Worm (Caenorhabditis elegans): ENCODE measurements around the gene lfi-1.
A peak's percentile ranks its signal among the peaks of the same experiment; 100 is the strongest.

Gene lfi-1

DNA sequence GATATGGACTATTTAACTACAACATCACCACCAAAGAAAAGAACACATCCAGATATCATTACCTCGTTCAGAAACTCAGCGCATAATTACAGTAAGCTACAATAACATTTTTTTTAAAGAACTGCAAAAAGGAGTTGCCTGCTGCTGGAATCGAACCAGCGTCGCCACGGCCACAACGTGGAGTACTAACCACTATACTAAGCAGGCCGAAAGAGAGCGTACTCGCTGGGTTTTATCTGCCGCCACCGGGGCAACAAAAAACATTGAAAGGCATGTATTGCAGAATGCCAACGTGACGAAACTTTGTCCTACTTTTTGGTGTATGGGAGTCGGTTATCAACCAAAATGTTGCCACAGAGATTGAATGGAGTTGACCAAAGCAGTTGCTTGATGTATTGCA lies 46.1 kb downstream of the lfi-1 start (continued):
- TF ChIP-seq madf-9 (GFP tag; conservative IDR thresholded peaks at IDR 0.05) (peak; percentile 58), hmg-1.1 (GFP tag; IDR thresholded peaks at IDR 0.05) (peak; percentile 86), vab-7 (GFP tag; IDR thresholded peaks at IDR 0.05) (peak; percentile 80), zip-11 (GFP tag; IDR thresholded peaks at IDR 0.05) (no peak), unc-39 (tag; optimal IDR thresholded peaks at IDR 0.05) (no peak), rbr-2 (tag; optimal IDR thresholded peaks at IDR 0.05) (peak; percentile 28), ceh-44 (GFP tag; IDR thresholded peaks at IDR 0.05) (0 out of 2 replicates have a peak, but pooled peaks have one; percentile 21), nhr-28 (tag; optimal IDR thresholded peaks at IDR 0.05) (no peak), F37D6.2 (tag; optimal IDR thresholded peaks at IDR 0.05) (peak; percentile 35), T26A8.4 (GFP tag; IDR thresholded peaks at IDR 0.05) (peak; percentile 78), mxl-2 (GFP tag; conservative IDR thresholded peaks at IDR 0.05) (no peak), dpl-1 (GFP tag; optimal IDR thresholded peaks at IDR 0.05) (peak; percentile 3), dmd-9 (GFP tag; IDR thresholded peaks at IDR 0.05) (0 out of 2 replicates have a peak, but pooled peaks have one; percentile 42), pqm-1 (tag; optimal IDR thresholded peaks at IDR 0.05) (no peak), saeg-2 (GFP tag; IDR thresholded peaks at IDR 0.05) (peak; percentile 68; the same call in 1 of the 2 replicates), mxl-3 (GFP tag; optimal IDR thresholded peaks at IDR 0.05) (peak; percentile 54), T20F7.1 (GFP tag; optimal IDR thresholded peaks at IDR 0.05) (peak; percentile 53), nhr-111 (GFP tag; optimal IDR thresholded peaks at IDR 0.05) (no peak), hif-1 (tag; optimal IDR thresholded peaks at IDR 0.05) (peak in 1 of 2 experiments; percentile 36), snpc-1.2 (GFP tag; IDR thresholded peaks at IDR 0.05) (peak; percentile 87), mep-1 (tag; optimal IDR thresholded peaks at IDR 0.05) (peak; percentile 78), lin-29 (GFP tag; IDR thresholded peaks at IDR 0.05) (no peak), daf-12 (tag; optimal IDR thresholded peaks at IDR 0.05) (no peak), pha-4 (GFP tag; IDR thresholded peaks at IDR 0.05) (peak; percentile 83), pha-4 (tag; optimal IDR thresholded peaks at IDR 0.05) (no peak), ZK337.2 (GFP tag; IDR thresholded peaks at IDR 0.05) (peak; percentile 61), sdz-12 (GFP tag; optimal IDR thresholded peaks at IDR 0.05) (peak; percentile 55), mdl-1 (tag; optimal IDR thresholded peaks at IDR 0.05) (peak in 1 of 2 experiments; percentile 46), duxl-1 (tag; optimal IDR thresholded peaks at IDR 0.05; ENCODE audit: poor library complexity) (peak; percentile 82), nhr-41 (GFP tag; IDR thresholded peaks at IDR 0.05) (0 out of 2 replicates have a peak, but pooled peaks have one; percentile 51), snpc-4 (tag; optimal IDR thresholded peaks at IDR 0.05) (no peak), nhr-48 (tag; optimal IDR thresholded peaks at IDR 0.05) (peak; percentile 24), spr-1 (tag; optimal IDR thresholded peaks at IDR 0.05) (peak; percentile 17), tra-1 (GFP tag; IDR thresholded peaks at IDR 0.05) (peak; percentile 82), ceh-82 (tag; optimal IDR thresholded peaks at IDR 0.05) (no peak), madf-5 (GFP tag; IDR thresholded peaks at IDR 0.05) (peak in 1 of 2 experiments; percentile 87; a peak in 1 of 4 replicates), lin-1 (GFP tag; IDR thresholded peaks at IDR 0.05) (peak; percentile 70), lim-7 (GFP tag; IDR thresholded peaks at IDR 0.05) (peak; percentile 87), Y5F2A.4 (GFP tag; optimal IDR thresholded peaks at IDR 0.05) (no peak), php-3 (GFP tag; IDR thresholded peaks at IDR 0.05) (peak; percentile 73; the same call in 1 of the 2 replicates), nhr-102 (tag; optimal IDR thresholded peaks at IDR 0.05) (peak; percentile 24), Y105C5A.15 (GFP tag; IDR thresholded peaks at IDR 0.05) (0 out of 2 replicates have a peak, but pooled peaks have one; percentile 49), ztf-7 (tag; optimal IDR thresholded peaks at IDR 0.05) (peak; percentile 52), daf-8 (GFP tag; IDR thresholded peaks at IDR 0.05) (no peak), zfp-3 (GFP tag; conservative IDR thresholded peaks at IDR 0.05) (no peak), attf-4 (tag; optimal IDR thresholded peaks at IDR 0.05) (no peak), nhr-76 (tag; optimal IDR thresholded peaks at IDR 0.05) (no peak), set-16 (GFP tag; IDR thresholded peaks at IDR 0.05) (no peak), F26F4.8 (GFP tag; conservative IDR thresholded peaks at IDR 0.05) (peak; percentile 58; the same call in 1 of the 2 replicates)

All from whole organism, L4 larva.